Fruit fly (Drosophila melanogaster) whole organism, embryonic: Measurements from ENCODE around the gene CG43645.
A peak's percentile ranks its signal among the peaks of the same experiment; 100 is the strongest.

Experiments
- CG10654 ChIP-seq: fragments of 200-800 bp; sonication (Bioruptor generic); optimal IDR thresholded peaks from 2 replicates; lab custom pipeline; 2016; ENCODE audit warnings: missing biosample characterization, missing genetic modification characterization
- CG11093 ChIP-seq: fragments of 200-800 bp; sonication (Bioruptor generic); IDR thresholded peaks from 3 replicates; pipeline ENCODE4 v1.3.6; 2022; ENCODE audit warnings: missing biosample characterization, missing genetic modification characterization
- CG11560 ChIP-seq: fragments of 200-800 bp; sonication (Bioruptor generic); IDR thresholded peaks from 3 replicates; pipeline ENCODE4 v1.3.6; 2022; ENCODE audit warnings: missing biosample characterization, missing genetic modification characterization
- CG12236 ChIP-seq: fragments of 200-800 bp; sonication (Bioruptor generic); optimal IDR thresholded peaks from 2 replicates; lab custom pipeline; 2016; ENCODE audit warnings: missing biosample characterization, missing genetic modification characterization
- CG12299 ChIP-seq: fragments of 200-800 bp; sonication (Bioruptor generic); optimal IDR thresholded peaks from 2 replicates; lab custom pipeline; 2018; ENCODE audit warnings: missing biosample characterization, mild to moderate bottlenecking, missing genetic modification characterization
- CG12391 ChIP-seq: fragments of 200-800 bp; sonication (Bioruptor generic); optimal IDR thresholded peaks from 3 replicates; lab custom pipeline; 2018; ENCODE audit warnings: missing biosample characterization, mild to moderate bottlenecking, missing genetic modification characterization, moderate library complexity
- CG17186 ChIP-seq: fragments of 200-800 bp; sonication (Bioruptor generic); optimal IDR thresholded peaks from 3 replicates; lab custom pipeline; 2017; ENCODE audit warnings: missing biosample characterization, missing genetic modification reagents, missing genetic modification characterization
- CG17328 ChIP-seq: fragments of 200-800 bp; sonication (Bioruptor generic); IDR thresholded peaks from 2 replicates; pipeline ENCODE4 v1.3.6; 2022; ENCODE audit warnings: missing biosample characterization, missing genetic modification characterization
- CG17361 ChIP-seq: fragments of 200-800 bp; sonication (Bioruptor generic); IDR thresholded peaks from 3 replicates; pipeline ENCODE4 v1.3.6; 2022; ENCODE audit warnings: missing biosample characterization, missing genetic modification characterization
- CG17829 ChIP-seq: fragments of 200-800 bp; optimal IDR thresholded peaks from 2 replicates; lab custom pipeline; 2019; ENCODE audit warnings: missing biosample characterization, mild to moderate bottlenecking, missing genetic modification characterization, moderate library complexity
- CG1832 ChIP-seq: fragments of 200-800 bp; sonication (Bioruptor generic); optimal IDR thresholded peaks from 2 replicates; lab custom pipeline; 2017; ENCODE audit warnings: missing biosample characterization, mild to moderate bottlenecking, missing genetic modification characterization, inconsistent platforms
- CG2678 ChIP-seq: fragments of 200-800 bp; sonication (Bioruptor generic); optimal IDR thresholded peaks from 3 replicates; lab custom pipeline; 2019; ENCODE audit warnings: missing biosample characterization, mild to moderate bottlenecking, missing genetic modification characterization, moderate library complexity
- CG2889 ChIP-seq: fragments of 200-800 bp; sonication (Bioruptor generic); IDR thresholded peaks from 3 replicates; pipeline ENCODE4 v1.3.6; 2022; ENCODE audit warnings: missing biosample characterization, missing genetic modification characterization
- CG31388 ChIP-seq: fragments of 200-800 bp; sonication (Bioruptor generic); optimal IDR thresholded peaks from 2 replicates; lab custom pipeline; 2016; ENCODE audit warnings: missing biosample characterization, missing genetic modification characterization
- CG32767 ChIP-seq: fragments of 200-800 bp; sonication (Bioruptor generic); IDR thresholded peaks from 2 replicates; pipeline ENCODE4 v1.3.6; 2022; ENCODE audit warnings: missing biosample characterization, missing genetic modification characterization
- CG33557 ChIP-seq: fragments of 200-800 bp; sonication (Bioruptor generic); optimal IDR thresholded peaks from 2 replicates; lab custom pipeline; 2019; ENCODE audit warnings: missing biosample characterization, mild to moderate bottlenecking, missing genetic modification characterization, moderate library complexity
- CG3407 ChIP-seq: fragments of 200-800 bp; sonication (Bioruptor generic); optimal IDR thresholded peaks from 2 replicates; lab custom pipeline; 2018; ENCODE audit warnings: missing biosample characterization, mild to moderate bottlenecking, missing genetic modification characterization
- CG34224 ChIP-seq: fragments of 200-800 bp; sonication (Bioruptor generic); IDR thresholded peaks from 3 replicates; pipeline ENCODE4 v1.3.6; 2022; ENCODE audit warnings: missing biosample characterization, missing genetic modification characterization; ENCODE audit not compliant: partially characterized antibody
- CG4328 ChIP-seq: fragments of 200-800 bp; sonication (Bioruptor generic); optimal IDR thresholded peaks from 3 replicates; lab custom pipeline; 2017; ENCODE audit warnings: missing biosample characterization, missing genetic modification reagents, missing genetic modification characterization
- CG4404 ChIP-seq: fragments of 200-800 bp; sonication (Bioruptor generic); IDR thresholded peaks from 2 replicates; pipeline ENCODE4 v1.3.6; 2022; ENCODE audit warnings: missing biosample characterization, missing genetic modification characterization
- CG4424 ChIP-seq: fragments of 200-800 bp; sonication (Bioruptor generic); optimal IDR thresholded peaks from 3 replicates; lab custom pipeline; 2016; ENCODE audit warnings: missing biosample characterization, missing genetic modification characterization
- CG6654 ChIP-seq: fragments of 200-800 bp; sonication (Bioruptor generic); optimal IDR thresholded peaks from 2 replicates; lab custom pipeline; 2017; ENCODE audit warnings: missing biosample characterization, mild to moderate bottlenecking, missing genetic modification characterization
- CG7839 ChIP-seq: fragments of 200-800 bp; sonication (Bioruptor generic); optimal IDR thresholded peaks from 3 replicates; lab custom pipeline; 2018; ENCODE audit warnings: missing biosample characterization, mild to moderate bottlenecking, missing genetic modification characterization, moderate library complexity
- CG8478 ChIP-seq: fragments of >200 bp; optimal IDR thresholded peaks from 2 replicates; lab custom pipeline; 2018
- CG8944 ChIP-seq: fragments of 200-800 bp; sonication (Bioruptor generic); optimal IDR thresholded peaks from 3 replicates; lab custom pipeline; 2016; ENCODE audit warnings: missing biosample characterization, missing genetic modification characterization
- CG9215 ChIP-seq: fragments of 200-800 bp; sonication (Bioruptor generic); IDR thresholded peaks from 2 replicates; pipeline ENCODE4 v1.3.6; 2022; ENCODE audit warnings: missing biosample characterization, missing genetic modification characterization
- HLH4C ChIP-seq: fragments of 200-800 bp; sonication (Bioruptor generic); IDR thresholded peaks from 3 replicates; pipeline ENCODE4 v1.3.6; 2022; ENCODE audit warnings: missing biosample characterization, missing genetic modification characterization; ENCODE audit not compliant: partially characterized antibody
- HmgD ChIP-seq: fragments of 200-800 bp; sonication (Bioruptor generic); optimal IDR thresholded peaks from 3 replicates; lab custom pipeline; 2016; ENCODE audit warnings: missing biosample characterization, missing genetic modification characterization
- Hr3 ChIP-seq: fragments of 200-800 bp; sonication (Bioruptor generic); optimal IDR thresholded peaks from 3 replicates; lab custom pipeline; 2016; ENCODE audit warnings: missing biosample characterization, missing genetic modification characterization
- Hr51 ChIP-seq, 2 experiments: fragments of 200-800 bp; sonication (Bioruptor generic); optimal IDR thresholded peaks; 2 replicates in 1 of 2; 3 replicates in 1 of 2; lab custom pipeline; 2016 to 2018; ENCODE audit warnings: missing biosample characterization in 2 of 2, missing genetic modification characterization in 2 of 2, mild to moderate bottlenecking in 1 of 2, moderate library complexity in 1 of 2
- Meics ChIP-seq: fragments of 200-800 bp; sonication (Bioruptor generic); optimal IDR thresholded peaks from 2 replicates; lab custom pipeline; 2017; ENCODE audit warnings: missing biosample characterization, mild to moderate bottlenecking, missing genetic modification characterization
- Mes4 ChIP-seq: fragments of 200-800 bp; sonication (Bioruptor generic); optimal IDR thresholded peaks from 2 replicates; lab custom pipeline; 2016; ENCODE audit warnings: missing biosample characterization, missing genetic modification characterization
- Sin3A ChIP-seq: fragments of >200 bp; optimal IDR thresholded peaks from 2 replicates; lab custom pipeline; 2018
- Xrp1 ChIP-seq: fragments of 200-800 bp; sonication (Bioruptor generic); IDR thresholded peaks from 2 replicates; pipeline ENCODE4 v1.3.6; 2022; ENCODE audit warnings: missing biosample characterization, missing genetic modification characterization
- amos ChIP-seq: fragments of 200-800 bp; sonication (Bioruptor generic); IDR thresholded peaks from 2 replicates; pipeline ENCODE4 v1.3.6; 2022; ENCODE audit warnings: missing biosample characterization, missing genetic modification characterization; ENCODE audit not compliant: partially characterized antibody
- bab2 ChIP-seq: fragments of 200-800 bp; sonication (Bioruptor generic); optimal IDR thresholded peaks from 2 replicates; lab custom pipeline; 2016; ENCODE audit warnings: missing biosample characterization, missing genetic modification characterization
- bowl ChIP-seq: fragments of 200-800 bp; sonication (Bioruptor generic); IDR thresholded peaks from 2 replicates; pipeline ENCODE4 v1.3.6; 2022; ENCODE audit warnings: missing biosample characterization, missing genetic modification characterization
- btn ChIP-seq: fragments of 200-800 bp; sonication (Bioruptor generic); optimal IDR thresholded peaks from 2 replicates; lab custom pipeline; 2016; ENCODE audit warnings: missing biosample characterization, missing genetic modification characterization
- disco-r ChIP-seq: fragments of 200-800 bp; sonication (Bioruptor generic); optimal IDR thresholded peaks from 2 replicates; lab custom pipeline; 2016; ENCODE audit warnings: missing biosample characterization, missing genetic modification characterization
- emc ChIP-seq: fragments of 200-800 bp; sonication (Bioruptor generic); optimal IDR thresholded peaks from 2 replicates; lab custom pipeline; 2016; ENCODE audit warnings: missing biosample characterization, missing genetic modification characterization
- eve ChIP-seq, 2 experiments: fragments of >200 bp; optimal IDR thresholded peaks; 2 replicates each; lab custom pipeline; 2017; ENCODE audit warnings: missing biosample characterization in 2 of 2, missing genetic modification characterization in 2 of 2
- gem ChIP-seq: fragments of 200-800 bp; sonication (Bioruptor generic); optimal IDR thresholded peaks from 2 replicates; lab custom pipeline; 2019; ENCODE audit warnings: missing biosample characterization, mild to moderate bottlenecking, missing genetic modification characterization, moderate library complexity
- gsb ChIP-seq: fragments of 200-800 bp; sonication (Bioruptor generic); IDR thresholded peaks from 2 replicates; pipeline ENCODE4 v1.3.6; 2022; ENCODE audit warnings: missing biosample characterization, missing genetic modification characterization
- lola ChIP-seq, 3 experiments: fragments of >200 bp in 2 of 3; fragments of 200-800 bp in 1 of 3; sonication (Bioruptor generic) in 1 of 3; optimal IDR thresholded peaks; 2 replicates each; lab custom pipeline; 2017 to 2019; ENCODE audit warnings: missing biosample characterization in 3 of 3, missing genetic modification characterization in 3 of 3, mild to moderate bottlenecking in 1 of 3, moderate library complexity in 1 of 3
- odd ChIP-seq: fragments of 200-800 bp; sonication (Bioruptor generic); optimal IDR thresholded peaks from 2 replicates; lab custom pipeline; 2017; ENCODE audit warnings: missing biosample characterization, mild to moderate bottlenecking, missing genetic modification characterization
- pan ChIP-seq, 4 experiments: fragments of >200 bp in 3 of 4; fragments of 200-800 bp in 1 of 4; sonication (Bioruptor generic) in 1 of 4; optimal IDR thresholded peaks in 3 of 4; IDR thresholded peaks in 1 of 4; 2 replicates each; pipeline versions ENCODE4 v1.3.6 to Lab custom; 2017 to 2022; ENCODE audit warnings: missing biosample characterization in 2 of 4, missing genetic modification characterization in 2 of 4, mixed read lengths in 1 of 4
- pb ChIP-seq: fragments of 200-800 bp; sonication (Bioruptor generic); optimal IDR thresholded peaks from 3 replicates; lab custom pipeline; 2016; ENCODE audit warnings: missing biosample characterization, missing genetic modification characterization
- salm ChIP-seq: fragments of 200-800 bp; sonication (Bioruptor generic); optimal IDR thresholded peaks from 2 replicates; lab custom pipeline; 2018; ENCODE audit warnings: missing biosample characterization, mild to moderate bottlenecking, missing genetic modification characterization
- sna ChIP-seq: fragments of 200-800 bp; sonication (Bioruptor generic); IDR thresholded peaks from 2 replicates; pipeline ENCODE4 v1.3.6; 2022; ENCODE audit warnings: missing biosample characterization, missing genetic modification characterization; ENCODE audit not compliant: partially characterized antibody
- wek ChIP-seq: fragments of 200-800 bp; sonication (Bioruptor generic); optimal IDR thresholded peaks from 3 replicates; lab custom pipeline; 2018; ENCODE audit warnings: missing biosample characterization, mild to moderate bottlenecking, missing genetic modification characterization, moderate library complexity
- yki ChIP-seq: fragments of >200 bp; optimal IDR thresholded peaks from 3 replicates; lab custom pipeline; 2018

CG43645 gene

dm6 chr2L:17484174-17484573 lies 1.4 kb upstream of the CG43645 start, which contains the start of the genes GCS2beta and CG5131 (continued):
- TF ChIP-seq CG1832 = no peak
- peak; percentile 97 for TF ChIP-seq HmgD (GFP tag; lab: Kevin White, UChicago)
- TF ChIP-seq CG12236 (GFP tag; lab: Kevin White, UChicago) = peak; percentile 82
- peak; percentile 92 for TF ChIP-seq Mes4 (GFP tag; lab: Kevin White, UChicago)
- peak; percentile 89 for TF ChIP-seq CG31388 (GFP tag; lab: Kevin White, UChicago)
- peak; percentile 71; the same call in 1 of the 2 replicates for TF ChIP-seq bowl (GFP tag; lab: Robert Waterston, UW)
- TF ChIP-seq CG3407 (GFP tag; lab: Kevin White, UChicago) = peak; percentile 78
- TF ChIP-seq yki = no peak
- TF ChIP-seq salm = peak; percentile 61
- peak; percentile 98 for TF ChIP-seq Sin3A
- TF ChIP-seq Hr51 (GFP tag; optimal IDR thresholded peaks at IDR 0.05; lab: Kevin White, UChicago) = peak; percentile 90 to 95
- TF ChIP-seq CG4328 = peak; percentile 71
- TF ChIP-seq CG7839 (tag; lab: Kevin White, UChicago) = peak; percentile 89
- peak; percentile 72 for TF ChIP-seq wek
- TF ChIP-seq gsb (GFP tag; lab: Robert Waterston, UW) = peak; percentile 89
- TF ChIP-seq bab2 (GFP tag; lab: Kevin White, UChicago) = peak; percentile 96
- no peak for TF ChIP-seq eve (GFP tag; optimal IDR thresholded peaks at IDR 0.05; lab: Kevin White, UChicago)
- TF ChIP-seq CG17328 (GFP tag; lab: Robert Waterston, UW) = peak; percentile 90
- TF ChIP-seq CG17186 (GFP tag; lab: Kevin White, UChicago) = peak; percentile 90
- TF ChIP-seq amos = peak; percentile 85
- TF ChIP-seq CG12391 (tag; lab: Kevin White, UChicago) = peak; percentile 91
- peak; percentile 94 for TF ChIP-seq CG2889 (GFP tag; lab: Robert Waterston, UW)
- peak; percentile 88 for TF ChIP-seq HLH4C
- peak; percentile 94 for TF ChIP-seq Hr3
- peak; percentile 62 for TF ChIP-seq btn (GFP tag; lab: Kevin White, UChicago)
- peak; percentile 97 for TF ChIP-seq CG8944 (GFP tag; lab: Kevin White, UChicago)
- TF ChIP-seq CG33557 = peak; percentile 52
- peak; percentile 89 for TF ChIP-seq pb (GFP tag; lab: Kevin White, UChicago)
- TF ChIP-seq CG4424 (GFP tag; lab: Kevin White, UChicago) = peak; percentile 92
- peak; percentile 95 for TF ChIP-seq gem (tag; lab: Kevin White, UChicago)
- TF ChIP-seq sna (GFP tag; lab: Robert Waterston, UW) = peak; percentile 92
- TF ChIP-seq Meics (GFP tag; lab: Kevin White, UChicago) = peak; percentile 91
- TF ChIP-seq CG32767 (GFP tag; lab: Robert Waterston, UW) = peak; percentile 85
- no peak for TF ChIP-seq pan (optimal IDR thresholded peaks at IDR 0.05; lab: Kevin White, UChicago)
- TF ChIP-seq pan (GFP tag; optimal IDR thresholded peaks at IDR 0.05 in 1 of 2, IDR thresholded peaks at IDR 0.05 in 1 of 2) = peak in 1 of 2 experiments; percentile 95
- TF ChIP-seq disco-r = peak; percentile 88
- TF ChIP-seq emc (GFP tag; lab: Kevin White, UChicago) = peak; percentile 92
- peak; percentile 59 for TF ChIP-seq CG12299
- peak; percentile 88 for TF ChIP-seq CG17829 (tag; lab: Kevin White, UChicago)
- peak in 1 of 3 experiments; percentile 84 for TF ChIP-seq lola (GFP tag; optimal IDR thresholded peaks at IDR 0.05; lab: Kevin White, UChicago)
- TF ChIP-seq CG17361 (GFP tag; lab: Robert Waterston, UW) = peak; percentile 90
- TF ChIP-seq CG4404 (GFP tag; lab: Robert Waterston, UW) = peak; percentile 91
- TF ChIP-seq CG11560 (tag; lab: Robert Waterston, UW) = peak; percentile 88
- TF ChIP-seq CG9215 (GFP tag; lab: Robert Waterston, UW) = peak; percentile 94
- peak; percentile 92 for TF ChIP-seq Xrp1 (GFP tag; lab: Robert Waterston, UW)
- peak; percentile 63 for TF ChIP-seq odd (GFP tag; lab: Kevin White, UChicago)
- TF ChIP-seq CG8478 = no peak
- peak; percentile 72 for TF ChIP-seq CG6654
- peak; percentile 90 for TF ChIP-seq CG34224 (GFP tag; lab: Robert Waterston, UW)
- peak; percentile 88 for TF ChIP-seq CG2678 (tag; lab: Kevin White, UChicago)
- peak; percentile 84 for TF ChIP-seq CG11093 (GFP tag; lab: Robert Waterston, UW)
- TF ChIP-seq CG10654 (GFP tag; lab: Kevin White, UChicago) = peak; percentile 93
